Worm (Caenorhabditis elegans) whole organism, late embryonic: ENCODE measurements around the gene sumv-1.

Experiments used
- F13H6.1 ChIP-seq: sonication (generic microtip); optimal IDR thresholded peaks from 2 replicates; lab custom pipeline; 2016; ENCODE audit warnings: missing genetic modification characterization, missing compliant biosample characterization
- ceh-14 ChIP-seq: sonication (generic microtip); optimal IDR thresholded peaks from 2 replicates; lab custom pipeline; 2016; ENCODE audit warnings: missing genotype, missing genetic modification characterization, missing compliant biosample characterization
- ceh-19 ChIP-seq: fragments of 200-800 bp; sonication (Bioruptor generic); optimal IDR thresholded peaks from 2 replicates; lab custom pipeline; 2018; ENCODE audit warnings: mild to moderate bottlenecking, missing genetic modification characterization, missing compliant biosample characterization
- ceh-2 ChIP-seq: sonication (generic microtip); optimal IDR thresholded peaks from 2 replicates; lab custom pipeline; 2016; ENCODE audit warnings: missing genotype, missing genetic modification characterization, missing compliant biosample characterization
- ceh-24 ChIP-seq: sonication (generic microtip); optimal IDR thresholded peaks from 2 replicates; lab custom pipeline; 2016; ENCODE audit warnings: mild to moderate bottlenecking, missing genetic modification characterization, missing compliant biosample characterization
- ceh-30 ChIP-seq: fragments of 150-350 bp; optimal IDR thresholded peaks from 2 replicates; lab custom pipeline; 2014; ENCODE audit warnings: missing biosample characterization, missing genetic modification characterization
- ceh-31 ChIP-seq: sonication (generic microtip); optimal IDR thresholded peaks from 2 replicates; lab custom pipeline; 2016; ENCODE audit warnings: missing genetic modification characterization, missing compliant biosample characterization
- ceh-34 ChIP-seq: sonication (generic microtip); optimal IDR thresholded peaks from 2 replicates; lab custom pipeline; 2016; ENCODE audit warnings: mild to moderate bottlenecking, missing genetic modification characterization, missing compliant biosample characterization
- ceh-45 ChIP-seq: fragments of 200-800 bp; sonication (Bioruptor generic); IDR thresholded peaks from 2 replicates; pipeline ENCODE4 v1.3.6; 2022; ENCODE audit warnings: missing genetic modification reagents, missing genetic modification characterization, missing compliant biosample characterization
- ceh-48 ChIP-seq: sonication (generic microtip); optimal IDR thresholded peaks from 2 replicates; lab custom pipeline; 2016; ENCODE audit warnings: missing genetic modification characterization, inconsistent platforms, missing compliant biosample characterization
- ceh-6 ChIP-seq: fragments of 200-800 bp; sonication (Bioruptor generic); optimal IDR thresholded peaks from 2 replicates; lab custom pipeline; 2018; ENCODE audit warnings: mild to moderate bottlenecking, missing genetic modification characterization, missing compliant biosample characterization
- ceh-9 ChIP-seq: sonication (generic microtip); optimal IDR thresholded peaks from 2 replicates; lab custom pipeline; 2016; ENCODE audit warnings: mild to moderate bottlenecking, missing genetic modification characterization, inconsistent platforms, missing compliant biosample characterization
- che-1 ChIP-seq: sonication (generic microtip); optimal IDR thresholded peaks from 2 replicates; lab custom pipeline; 2016; ENCODE audit warnings: mild to moderate bottlenecking, missing genetic modification characterization, missing compliant biosample characterization
- dve-1 ChIP-seq: sonication (generic microtip); optimal IDR thresholded peaks from 2 replicates; lab custom pipeline; 2017; ENCODE audit warnings: antibody characterized with exemption, mild to moderate bottlenecking, missing genetic modification characterization, missing compliant biosample characterization
- elt-2 ChIP-seq: sonication (generic microtip); optimal IDR thresholded peaks from 2 replicates; lab custom pipeline; 2016; ENCODE audit warnings: missing genetic modification reagents, missing genetic modification characterization, missing compliant biosample characterization
- elt-4 ChIP-seq: sonication (generic microtip); optimal IDR thresholded peaks from 2 replicates; lab custom pipeline; 2016; ENCODE audit warnings: missing genetic modification characterization, missing compliant biosample characterization
- ets-4 ChIP-seq: sonication (generic microtip); optimal IDR thresholded peaks from 2 replicates; lab custom pipeline; 2016; ENCODE audit warnings: missing genetic modification characterization, missing compliant biosample characterization
- fkh-10 ChIP-seq: fragments of 150-350 bp; optimal IDR thresholded peaks from 2 replicates; lab custom pipeline; 2014; ENCODE audit warnings: missing biosample characterization, missing genetic modification reagents, missing genetic modification characterization
- fkh-6 ChIP-seq: sonication (generic microtip); optimal IDR thresholded peaks from 2 replicates; lab custom pipeline; 2016; ENCODE audit warnings: missing genetic modification characterization, missing compliant biosample characterization
- gmeb-2 ChIP-seq: sonication (generic microtip); optimal IDR thresholded peaks from 2 replicates; lab custom pipeline; 2016; ENCODE audit warnings: missing genetic modification characterization, inconsistent platforms, missing compliant biosample characterization
- hlh-6 ChIP-seq: sonication (generic microtip); optimal IDR thresholded peaks from 2 replicates; lab custom pipeline; 2016; ENCODE audit warnings: missing genotype, missing genetic modification characterization, missing compliant biosample characterization
- hlh-8 ChIP-seq: sonication (generic microtip); optimal IDR thresholded peaks from 2 replicates; lab custom pipeline; 2016; ENCODE audit warnings: missing genotype, missing genetic modification characterization, missing compliant biosample characterization
- madf-2 ChIP-seq: sonication (generic microtip); optimal IDR thresholded peaks from 2 replicates; lab custom pipeline; 2017; ENCODE audit warnings: missing genetic modification characterization, missing compliant biosample characterization
- nfya-1 ChIP-seq: sonication (generic microtip); optimal IDR thresholded peaks from 2 replicates; lab custom pipeline; 2017; ENCODE audit warnings: missing genetic modification characterization, mild to moderate bottlenecking, missing compliant biosample characterization, antibody characterized with exemption, moderate library complexity
- npax-4 ChIP-seq: sonication (generic microtip); optimal IDR thresholded peaks from 2 replicates; lab custom pipeline; 2016; ENCODE audit warnings: missing genetic modification characterization, missing compliant biosample characterization
- pat-9 ChIP-seq: fragments of 200-800 bp; sonication (Bioruptor generic); optimal IDR thresholded peaks from 2 replicates; lab custom pipeline; 2018; ENCODE audit warnings: mild to moderate bottlenecking, missing genetic modification characterization, moderate library complexity, missing compliant biosample characterization
- pha-4 ChIP-seq: fragments of 150-350 bp; optimal IDR thresholded peaks from 2 replicates; lab custom pipeline; 2018; ENCODE audit warnings: missing biosample characterization, missing genetic modification reagents, missing genetic modification characterization
- pqm-1 ChIP-seq: sonication (generic microtip); optimal IDR thresholded peaks from 2 replicates; lab custom pipeline; 2016; ENCODE audit warnings: missing genetic modification characterization, missing compliant biosample characterization
- rnt-1 ChIP-seq: sonication (generic microtip); optimal IDR thresholded peaks from 2 replicates; lab custom pipeline; 2016; ENCODE audit warnings: missing genetic modification characterization, missing compliant biosample characterization
- sdc-2 ChIP-seq: sonication (generic microtip); optimal IDR thresholded peaks from 2 replicates; lab custom pipeline; 2016; ENCODE audit warnings: missing genotype, missing genetic modification characterization, missing compliant biosample characterization
- sox-2 ChIP-seq: fragments of 200-800 bp; sonication (Bioruptor generic); IDR thresholded peaks from 2 replicates; pipeline ENCODE4 v1.3.6; 2022; ENCODE audit warnings: missing genetic modification reagents, missing genetic modification characterization, missing compliant biosample characterization
- sox-4 ChIP-seq: sonication (generic microtip); optimal IDR thresholded peaks from 2 replicates; lab custom pipeline; 2017; ENCODE audit warnings: mild to moderate bottlenecking, missing genetic modification characterization, inconsistent platforms, missing compliant biosample characterization
- syd-9 ChIP-seq: sonication (generic microtip); optimal IDR thresholded peaks from 2 replicates; lab custom pipeline; 2016; ENCODE audit warnings: mild to moderate bottlenecking, missing genetic modification characterization, moderate library complexity, missing compliant biosample characterization
- ttx-3 ChIP-seq: sonication (generic microtip); optimal IDR thresholded peaks from 2 replicates; lab custom pipeline; 2016; ENCODE audit warnings: missing genetic modification reagents, missing genetic modification characterization, missing compliant biosample characterization
- unc-3 ChIP-seq, 2 experiments: fragments of 200-800 bp in 1 of 2; sonication (Bioruptor generic) in 1 of 2; sonication (generic microtip) in 1 of 2; conservative IDR thresholded peaks in 1 of 2; optimal IDR thresholded peaks in 1 of 2; 2 replicates each; pipeline versions ENCODE4 v1.3.6 to Lab custom; 2016 to 2022; ENCODE audit warnings: missing compliant biosample characterization in 2 of 2, missing genetic modification characterization in 2 of 2, missing genetic modification reagents in 1 of 2
- unc-42 ChIP-seq: sonication (generic microtip); optimal IDR thresholded peaks from 2 replicates; lab custom pipeline; 2016; ENCODE audit warnings: missing genotype, missing genetic modification characterization, missing compliant biosample characterization
- unc-55 ChIP-seq: sonication (generic microtip); optimal IDR thresholded peaks from 2 replicates; lab custom pipeline; 2017; ENCODE audit warnings: missing biosample characterization, missing genetic modification reagents, missing genetic modification characterization
- unc-86 ChIP-seq: sonication (generic microtip); optimal IDR thresholded peaks from 2 replicates; lab custom pipeline; 2016; ENCODE audit warnings: missing genetic modification characterization, missing compliant biosample characterization
- zip-5 ChIP-seq: sonication (generic microtip); optimal IDR thresholded peaks from 2 replicates; lab custom pipeline; 2016; ENCODE audit warnings: missing genetic modification characterization, missing compliant biosample characterization
- ztf-16 ChIP-seq: sonication (generic microtip); optimal IDR thresholded peaks from 2 replicates; lab custom pipeline; 2017; ENCODE audit warnings: missing genetic modification characterization, missing compliant biosample characterization

The sumv-1 gene

DNA sequence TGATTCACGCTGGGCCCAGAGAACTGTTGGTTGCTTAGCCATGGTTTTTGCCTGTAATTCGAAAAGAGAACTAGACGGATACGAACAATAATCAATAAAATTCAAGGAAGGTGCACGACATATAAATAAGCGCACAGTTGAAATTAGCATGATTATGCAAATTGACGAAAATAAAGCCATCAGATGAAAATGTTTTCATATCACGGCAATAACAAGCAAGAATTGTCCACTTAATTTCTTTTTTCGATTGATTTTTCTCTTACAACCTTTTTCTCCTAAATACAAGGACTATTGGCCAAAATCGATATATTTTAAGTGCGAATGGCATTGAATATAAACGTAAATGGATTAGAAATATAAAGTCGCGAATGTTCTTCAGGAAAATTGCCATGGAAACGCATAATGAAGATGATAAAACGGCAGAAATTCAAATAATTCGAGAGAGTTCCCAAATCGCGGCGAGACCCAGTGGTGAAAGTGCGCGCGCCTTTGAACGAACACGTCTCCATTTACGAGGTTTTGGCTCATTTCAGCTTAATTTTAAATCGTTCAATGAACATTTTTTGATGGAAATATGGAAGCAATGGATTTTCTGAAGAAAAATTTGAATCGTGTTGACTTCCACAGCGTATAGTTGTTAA lies 20.8 kb upstream of the sumv-1 start, which contains the start of the genes daf-41 and toc-1:
daf-41 (minus strand) TSS at position 51 of the 641 bp plus-strand sequence.
toc-1 (plus strand) TSS at position 537 of the 641 bp plus-strand sequence.
- no peak for TF ChIP-seq ceh-19
- peak; percentile 22 for TF ChIP-seq unc-55 (GFP tag; lab: Kevin White, UChicago)
- no peak for TF ChIP-seq ets-4
- no peak for TF ChIP-seq syd-9 (tag; lab: Kevin White, UChicago)
- no peak for TF ChIP-seq unc-3 (GFP tag; conservative IDR thresholded peaks at IDR 0.05; lab: Robert Waterston, UW)
- no peak for TF ChIP-seq unc-3 (tag; optimal IDR thresholded peaks at IDR 0.05; lab: Kevin White, UChicago)
- TF ChIP-seq rnt-1, result no peak
- no peak for TF ChIP-seq ceh-9 (tag; lab: Kevin White, UChicago)
- TF ChIP-seq fkh-6 (tag; lab: Kevin White, UChicago), result no peak
- TF ChIP-seq ceh-31 (tag; lab: Kevin White, UChicago), result peak; percentile 44
- TF ChIP-seq ceh-2, result no peak
- no peak for TF ChIP-seq hlh-6 (tag; lab: Kevin White, UChicago)
- no peak for TF ChIP-seq elt-4 (tag; lab: Kevin White, UChicago)
- TF ChIP-seq ceh-48 (tag; lab: Kevin White, UChicago), result peak; percentile 4
- TF ChIP-seq sox-2 (GFP tag; lab: Robert Waterston, UW), result no peak
- no peak for TF ChIP-seq dve-1 (tag; lab: Kevin White, UChicago)
- TF ChIP-seq ceh-6 (GFP tag; lab: Kevin White, UChicago), result no peak
- TF ChIP-seq pqm-1 (tag; lab: Kevin White, UChicago), result no peak
- no peak for TF ChIP-seq npax-4 (tag; lab: Kevin White, UChicago)
- TF ChIP-seq ztf-16 (tag; lab: Kevin White, UChicago), result no peak
- TF ChIP-seq ceh-34 (tag; lab: Kevin White, UChicago), result peak; percentile 18
- TF ChIP-seq gmeb-2, result no peak
- TF ChIP-seq fkh-10, result no peak
- TF ChIP-seq hlh-8 (tag; lab: Kevin White, UChicago), result no peak
- TF ChIP-seq ceh-14 (tag; lab: Kevin White, UChicago), result peak; percentile 49
- peak; percentile 22 for TF ChIP-seq unc-42 (tag; lab: Kevin White, UChicago)
- no peak for TF ChIP-seq elt-2 (tag; lab: Kevin White, UChicago)
- TF ChIP-seq madf-2 (tag; lab: Kevin White, UChicago), result no peak
- TF ChIP-seq zip-5 (tag; lab: Kevin White, UChicago), result no peak
- TF ChIP-seq ceh-24 (tag; lab: Kevin White, UChicago), result no peak
- peak; percentile 23 for TF ChIP-seq nfya-1
- no peak for TF ChIP-seq sdc-2
- TF ChIP-seq, all 69 proteins: peak for 7

DNA sequence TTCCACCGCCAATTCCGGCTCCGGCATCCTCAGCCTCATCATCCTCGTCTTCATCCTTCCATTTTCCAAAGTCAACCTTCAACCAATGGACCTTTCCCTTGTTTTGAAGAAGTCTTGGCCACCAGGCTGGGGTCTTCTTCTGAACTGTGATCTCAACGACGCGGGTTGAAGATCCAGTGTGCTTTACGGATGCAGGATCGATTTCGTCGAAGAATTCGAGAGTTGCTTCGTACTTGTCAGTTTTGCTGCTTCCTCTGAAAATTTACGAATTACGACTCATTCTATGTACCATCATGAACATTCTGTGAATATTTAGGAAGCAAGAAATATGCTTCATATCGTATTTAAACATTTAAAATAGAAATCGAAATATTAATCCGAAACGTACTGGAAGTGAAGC lies 20.3 kb upstream of the sumv-1 start:
- TF ChIP-seq rnt-1 (no peak), ceh-6 (GFP tag; lab: Kevin White, UChicago) (no peak), pat-9 (tag; lab: Kevin White, UChicago) (no peak), ceh-31 (tag; lab: Kevin White, UChicago) (no peak), F13H6.1 (tag; lab: Kevin White, UChicago) (no peak), elt-2 (tag; lab: Kevin White, UChicago) (no peak), unc-42 (tag; lab: Kevin White, UChicago) (no peak), ceh-30 (tag; lab: Kevin White, UChicago) (no peak), pqm-1 (tag; lab: Kevin White, UChicago) (no peak), che-1 (no peak), ceh-24 (tag; lab: Kevin White, UChicago) (no peak), unc-55 (GFP tag; lab: Kevin White, UChicago) (no peak), sox-4 (tag; lab: Kevin White, UChicago) (no peak), pha-4 (no peak), ceh-45 (no peak), elt-4 (tag; lab: Kevin White, UChicago) (no peak), ceh-2 (no peak), fkh-10 (no peak), unc-86 (tag; lab: Kevin White, UChicago) (no peak), ttx-3 (tag; lab: Kevin White, UChicago) (no peak)
